Worm (Caenorhabditis elegans): ENCODE results near the gene F38E11.9.

- TF ChIP-seq hmbx-1 (tag; optimal IDR thresholded peaks at IDR 0.05) (no peak), tbx-37 (GFP tag; conservative IDR thresholded peaks at IDR 0.05) (no peak), ceh-36 (tag; optimal IDR thresholded peaks at IDR 0.05) (no peak), tbx-11 (GFP tag; IDR thresholded peaks at IDR 0.05) (no peak)
Observed at ce11 chrIV:9440880-9441336, 2.9 kb downstream of the F38E11.9 start, which contains the start of gene idh-1.
